Fruit fly (Drosophila melanogaster) whole organism, prepupa: ENCODE measurements around the gene ppk24.

ENCODE experiments used
- CG10631 ChIP-seq: fragments of 200-800 bp; sonication (Bioruptor generic); optimal IDR thresholded peaks from 2 replicates; lab custom pipeline; 2016; ENCODE audit warnings: missing biosample characterization, missing genetic modification characterization
- CG10669 ChIP-seq: fragments of 200-800 bp; sonication (Bioruptor generic); optimal IDR thresholded peaks from 3 replicates; lab custom pipeline; 2018; ENCODE audit warnings: missing biosample characterization, mild to moderate bottlenecking, missing genetic modification characterization, moderate library complexity
- CG11762 ChIP-seq: fragments of 200-800 bp; sonication (Bioruptor generic); optimal IDR thresholded peaks from 3 replicates; lab custom pipeline; 2016; ENCODE audit warnings: missing biosample characterization, missing genetic modification characterization; ENCODE audit not compliant: insufficient read depth
- CG11902 ChIP-seq: fragments of 200-800 bp; sonication (Bioruptor generic); optimal IDR thresholded peaks from 3 replicates; lab custom pipeline; 2016; ENCODE audit warnings: missing biosample characterization, missing genetic modification characterization
- CG15336 ChIP-seq: fragments of 200-800 bp; sonication (Bioruptor generic); IDR thresholded peaks from 2 replicates; pipeline ENCODE4 v1.3.6; 2022; ENCODE audit warnings: missing biosample characterization, missing genetic modification characterization
- CG1621 ChIP-seq: fragments of 200-800 bp; sonication (Bioruptor generic); optimal IDR thresholded peaks from 3 replicates; lab custom pipeline; 2018; ENCODE audit warnings: missing biosample characterization, mild to moderate bottlenecking, missing genetic modification characterization
- CG16779 ChIP-seq: fragments of 200-800 bp; sonication (Bioruptor generic); optimal IDR thresholded peaks from 3 replicates; lab custom pipeline; 2017; ENCODE audit warnings: missing biosample characterization, mild to moderate bottlenecking, missing genetic modification characterization
- CG3032 ChIP-seq: fragments of 200-800 bp; optimal IDR thresholded peaks from 2 replicates; lab custom pipeline; 2019; ENCODE audit warnings: missing biosample characterization, mild to moderate bottlenecking, missing genetic modification characterization, moderate library complexity
- CG32006 ChIP-seq: fragments of 200-800 bp; sonication (Bioruptor generic); optimal IDR thresholded peaks from 3 replicates; lab custom pipeline; 2017; ENCODE audit warnings: missing biosample characterization, mild to moderate bottlenecking, missing genetic modification characterization
- CG3919 ChIP-seq: fragments of 200-800 bp; sonication (Bioruptor generic); optimal IDR thresholded peaks from 3 replicates; lab custom pipeline; 2016; ENCODE audit warnings: missing biosample characterization, missing genetic modification characterization
- CG4318 ChIP-seq: fragments of 200-800 bp; sonication (Bioruptor generic); optimal IDR thresholded peaks from 3 replicates; lab custom pipeline; 2017; ENCODE audit warnings: missing biosample characterization, mild to moderate bottlenecking, missing genetic modification characterization
- CG6276 ChIP-seq: fragments of 200-800 bp; sonication (Bioruptor generic); optimal IDR thresholded peaks from 2 replicates; lab custom pipeline; 2017; ENCODE audit warnings: missing biosample characterization, mild to moderate bottlenecking, missing genetic modification characterization
- CG6792 ChIP-seq: fragments of 200-800 bp; sonication (Bioruptor generic); optimal IDR thresholded peaks from 3 replicates; lab custom pipeline; 2016; ENCODE audit warnings: missing biosample characterization, missing genetic modification characterization
- CG6808 ChIP-seq: fragments of 200-800 bp; sonication (Bioruptor generic); optimal IDR thresholded peaks from 3 replicates; lab custom pipeline; 2017; ENCODE audit warnings: missing biosample characterization, missing genetic modification characterization, mild to moderate bottlenecking, moderate library complexity, missing genetic modification reagents
- CG6854 ChIP-seq: fragments of 200-800 bp; sonication (Bioruptor generic); optimal IDR thresholded peaks from 2 replicates; lab custom pipeline; 2017; ENCODE audit warnings: missing biosample characterization, mild to moderate bottlenecking, missing genetic modification characterization
- CG7368 ChIP-seq: fragments of 200-800 bp; sonication (Bioruptor generic); optimal IDR thresholded peaks from 3 replicates; lab custom pipeline; 2016; ENCODE audit warnings: missing biosample characterization, missing genetic modification characterization
- CG8119 ChIP-seq: fragments of 200-800 bp; sonication (Bioruptor generic); IDR thresholded peaks from 3 replicates; pipeline ENCODE4 v1.3.6; 2022; ENCODE audit warnings: missing biosample characterization, missing genetic modification characterization
- CG8319 ChIP-seq: fragments of 200-800 bp; sonication (Bioruptor generic); optimal IDR thresholded peaks from 3 replicates; lab custom pipeline; 2016; ENCODE audit warnings: missing biosample characterization, missing genetic modification characterization
- CG9139 ChIP-seq: fragments of 200-800 bp; sonication (Bioruptor generic); optimal IDR thresholded peaks from 3 replicates; lab custom pipeline; 2017; ENCODE audit warnings: missing biosample characterization, mild to moderate bottlenecking, missing genetic modification characterization
- Eip75B ChIP-seq: fragments of 200-800 bp; sonication (Bioruptor generic); optimal IDR thresholded peaks from 3 replicates; lab custom pipeline; 2016; ENCODE audit warnings: missing biosample characterization, missing genetic modification characterization
- Eip78C ChIP-seq: fragments of 200-800 bp; sonication (Bioruptor generic); peaks from one replicate; lab custom pipeline; 2016; ENCODE audit warnings: missing biosample characterization, missing genetic modification characterization
- Eip93F ChIP-seq: fragments of 200-800 bp; sonication (Bioruptor generic); optimal IDR thresholded peaks from 2 replicates; lab custom pipeline; 2016; ENCODE audit warnings: missing biosample characterization, mild to moderate bottlenecking, missing genetic modification characterization
- Ets21C ChIP-seq: fragments of 200-800 bp; sonication (Bioruptor generic); optimal IDR thresholded peaks from 3 replicates; lab custom pipeline; 2016; ENCODE audit warnings: missing biosample characterization, missing genetic modification characterization
- Ets96B ChIP-seq: fragments of 200-800 bp; optimal IDR thresholded peaks from 2 replicates; lab custom pipeline; 2019; ENCODE audit warnings: missing biosample characterization, mild to moderate bottlenecking, missing genetic modification characterization, moderate library complexity
- Gug ChIP-seq: fragments of 200-800 bp; sonication (Bioruptor generic); IDR thresholded peaks from 2 replicates; pipeline ENCODE4 v1.3.6; 2022; ENCODE audit warnings: missing biosample characterization, missing genetic modification characterization
- Hr38 ChIP-seq: sonication (Bioruptor generic); optimal IDR thresholded peaks from 2 replicates; lab custom pipeline; 2016; ENCODE audit warnings: missing biosample characterization, missing genetic modification characterization
- Hr39 ChIP-seq: fragments of 200-800 bp; sonication (Bioruptor generic); optimal IDR thresholded peaks from 2 replicates; lab custom pipeline; 2016; ENCODE audit warnings: missing biosample characterization, missing genetic modification characterization
- Hr4 ChIP-seq: fragments of 200-800 bp; sonication (Bioruptor generic); optimal IDR thresholded peaks from 3 replicates; lab custom pipeline; 2016; ENCODE audit warnings: missing biosample characterization, missing genetic modification characterization
- Lpt ChIP-seq: fragments of 200-800 bp; sonication (Bioruptor generic); optimal IDR thresholded peaks from 3 replicates; lab custom pipeline; 2016; ENCODE audit warnings: missing biosample characterization, missing genetic modification characterization
- Met ChIP-seq: fragments of 200-800 bp; sonication (Bioruptor generic); optimal IDR thresholded peaks from 3 replicates; lab custom pipeline; 2016; ENCODE audit warnings: missing biosample characterization, missing genetic modification characterization
- OdsH ChIP-seq: fragments of 200-800 bp; sonication (Bioruptor generic); optimal IDR thresholded peaks from 3 replicates; lab custom pipeline; 2016; ENCODE audit warnings: missing biosample characterization, missing genetic modification characterization
- Smox ChIP-seq: fragments of 200-800 bp; sonication (Bioruptor generic); optimal IDR thresholded peaks from 3 replicates; lab custom pipeline; 2016; ENCODE audit warnings: missing biosample characterization, missing genetic modification characterization
- Sox102F ChIP-seq: fragments of 200-800 bp; sonication (Bioruptor generic); optimal IDR thresholded peaks from 2 replicates; lab custom pipeline; 2016; ENCODE audit warnings: missing biosample characterization, mild to moderate bottlenecking, missing genetic modification characterization
- Sox14 ChIP-seq: fragments of 200-800 bp; sonication (Bioruptor generic); optimal IDR thresholded peaks from 3 replicates; lab custom pipeline; 2016; ENCODE audit warnings: missing biosample characterization, missing genetic modification characterization
- Sox15 ChIP-seq: fragments of 200-800 bp; sonication (Bioruptor generic); optimal IDR thresholded peaks from 3 replicates; lab custom pipeline; 2016; ENCODE audit warnings: missing biosample characterization, missing genetic modification characterization
- achi ChIP-seq: fragments of 200-800 bp; sonication (Bioruptor generic); optimal IDR thresholded peaks from 3 replicates; lab custom pipeline; 2016; ENCODE audit warnings: missing biosample characterization, missing genetic modification characterization
- acj6 ChIP-seq: fragments of 200-800 bp; sonication (Bioruptor generic); optimal IDR thresholded peaks from 3 replicates; lab custom pipeline; 2016; ENCODE audit warnings: missing biosample characterization, missing genetic modification characterization
- cyc ChIP-seq: fragments of 200-800 bp; sonication (Bioruptor generic); optimal IDR thresholded peaks from 3 replicates; lab custom pipeline; 2016; ENCODE audit warnings: missing biosample characterization, missing genetic modification characterization
- dsx ChIP-seq: fragments of 200-800 bp; optimal IDR thresholded peaks from 3 replicates; lab custom pipeline; 2019; ENCODE audit warnings: missing biosample characterization, mild to moderate bottlenecking, missing genetic modification characterization, moderate library complexity; ENCODE audit not compliant: poor library complexity, severe bottlenecking
- eg ChIP-seq: fragments of 200-800 bp; sonication (Bioruptor generic); IDR thresholded peaks from 3 replicates; pipeline ENCODE4 v1.3.6; 2022; ENCODE audit warnings: missing biosample characterization, missing genetic modification characterization
- fd85E ChIP-seq: fragments of 200-800 bp; sonication (Bioruptor generic); optimal IDR thresholded peaks from 3 replicates; lab custom pipeline; 2016; ENCODE audit warnings: missing biosample characterization, missing genetic modification characterization
- fkh ChIP-seq: fragments of 200-800 bp; sonication (Bioruptor generic); optimal IDR thresholded peaks from 3 replicates; lab custom pipeline; 2017; ENCODE audit warnings: missing biosample characterization, mild to moderate bottlenecking, missing genetic modification characterization, moderate library complexity
- lz ChIP-seq: fragments of 200-800 bp; sonication (Bioruptor generic); optimal IDR thresholded peaks from 3 replicates; lab custom pipeline; 2016; ENCODE audit warnings: missing biosample characterization, missing genetic modification characterization
- net ChIP-seq: fragments of 200-800 bp; sonication (Bioruptor generic); optimal IDR thresholded peaks from 3 replicates; lab custom pipeline; 2016; ENCODE audit warnings: missing biosample characterization, missing genetic modification characterization
- pdm3 ChIP-seq: fragments of 200-800 bp; sonication (Bioruptor generic); optimal IDR thresholded peaks from 3 replicates; lab custom pipeline; 2016; ENCODE audit warnings: missing biosample characterization, missing genetic modification characterization
- salr ChIP-seq, 2 experiments: fragments of 200-800 bp; sonication (Bioruptor generic); optimal IDR thresholded peaks; 3 replicates each; lab custom pipeline; 2016 to 2018; ENCODE audit warnings: missing biosample characterization in 2 of 2, missing genetic modification characterization in 2 of 2, mild to moderate bottlenecking in 1 of 2
- spab ChIP-seq: fragments of 200-800 bp; sonication (Bioruptor generic); optimal IDR thresholded peaks from 2 replicates; lab custom pipeline; 2017; ENCODE audit warnings: missing biosample characterization, mild to moderate bottlenecking, missing genetic modification characterization, missing genetic modification reagents
- svp ChIP-seq: fragments of 200-800 bp; sonication (Bioruptor generic); peaks from one replicate; lab custom pipeline; 2016; ENCODE audit warnings: missing biosample characterization, missing genetic modification characterization
- topi ChIP-seq: fragments of 200-800 bp; sonication (Bioruptor generic); optimal IDR thresholded peaks from 3 replicates; lab custom pipeline; 2016; ENCODE audit warnings: missing biosample characterization, missing genetic modification characterization
- vri ChIP-seq: fragments of 200-800 bp; sonication (Bioruptor generic); optimal IDR thresholded peaks from 3 replicates; lab custom pipeline; 2016; ENCODE audit warnings: missing biosample characterization, mild to moderate bottlenecking, missing genetic modification characterization

ppk24 gene

DNA sequence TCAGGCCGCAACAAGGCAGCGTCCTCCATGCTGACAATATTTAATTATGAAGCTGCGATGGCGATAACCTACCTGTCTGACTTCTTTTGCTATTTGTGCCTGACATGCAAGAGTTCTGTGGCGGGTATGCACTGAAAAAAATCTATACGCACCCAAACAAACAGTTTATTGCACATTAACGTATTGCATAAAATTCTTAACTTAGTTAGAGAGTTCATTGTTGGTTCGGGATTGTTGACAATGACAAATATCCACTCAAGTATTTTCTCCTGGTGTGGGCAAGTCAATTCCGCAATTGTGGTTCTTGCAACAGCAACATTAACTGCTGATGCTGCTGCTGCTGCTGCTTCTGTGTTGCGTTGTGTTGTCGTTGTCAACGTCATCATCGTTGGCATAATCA is 46.8 kb downstream of the ppk24 start (continued):
- TF ChIP-seq acj6: peak; percentile 56
- no peak for TF ChIP-seq Ets21C (GFP tag; lab: Kevin White, UChicago)
- peak; percentile 42 for TF ChIP-seq CG6276
- peak; percentile 62 for TF ChIP-seq CG10669 (GFP tag; lab: Kevin White, UChicago)
- peak; percentile 65; the same call in 2 of the 3 replicates for TF ChIP-seq CG8119 (GFP tag; lab: Robert Waterston, UW)
- peak; percentile 77 for TF ChIP-seq CG32006 (GFP tag; lab: Kevin White, UChicago)
- TF ChIP-seq CG6808 (GFP tag; lab: Kevin White, UChicago): peak; percentile 61
- peak; percentile 13 for TF ChIP-seq Met (GFP tag; lab: Kevin White, UChicago)
- TF ChIP-seq CG16779 (tag; lab: Kevin White, UChicago): no peak
- TF ChIP-seq dsx (GFP tag; lab: Kevin White, UChicago): peak; percentile 22
- no peak for TF ChIP-seq Eip93F
- TF ChIP-seq CG8319 (GFP tag; lab: Kevin White, UChicago): no peak

DNA sequence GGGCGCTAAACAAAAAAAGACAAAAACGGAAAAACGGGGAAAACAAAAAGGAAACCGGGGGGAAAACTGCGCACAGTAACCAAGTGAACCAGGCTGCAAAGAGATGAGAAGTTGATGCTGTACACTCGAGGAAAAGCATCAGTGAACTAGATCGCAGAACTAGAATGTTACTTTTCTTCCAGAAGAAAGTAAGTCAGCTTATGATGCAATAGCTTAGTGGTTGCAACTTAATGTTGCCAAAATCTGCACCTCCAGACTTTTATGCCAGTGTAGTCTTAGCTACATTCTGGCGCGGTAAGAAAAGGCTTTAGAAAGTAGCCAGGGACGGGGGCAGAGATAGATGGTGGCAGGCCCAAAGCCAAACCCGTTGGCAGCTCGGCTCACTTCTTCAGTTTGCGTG is 48.9 kb downstream of the ppk24 start:
- TF ChIP-seq eg (GFP tag; lab: Robert Waterston, UW) (peak; percentile 70), CG4318 (GFP tag; lab: Kevin White, UChicago) (peak; percentile 45), svp (no peak), topi (GFP tag; lab: Kevin White, UChicago) (no peak), CG6808 (GFP tag; lab: Kevin White, UChicago) (no peak), Smox (GFP tag; lab: Kevin White, UChicago) (no peak), CG3919 (GFP tag; lab: Kevin White, UChicago) (peak; percentile 63), cyc (GFP tag; lab: Kevin White, UChicago) (no peak), CG8319 (GFP tag; lab: Kevin White, UChicago) (no peak), OdsH (GFP tag; lab: Kevin White, UChicago) (peak; percentile 44), Eip93F (no peak), fd85E (no peak), CG6854 (GFP tag; lab: Kevin White, UChicago) (no peak), Hr39 (GFP tag; lab: Kevin White, UChicago) (no peak), vri (GFP tag; lab: Kevin White, UChicago) (no peak), CG15336 (GFP tag; lab: Robert Waterston, UW) (peak; percentile 73), achi (GFP tag; lab: Kevin White, UChicago) (peak; percentile 30), spab (GFP tag; lab: Kevin White, UChicago) (no peak), CG6276 (peak; percentile 52), Sox15 (GFP tag; lab: Kevin White, UChicago) (no peak), Lpt (GFP tag; lab: Kevin White, UChicago) (peak; percentile 76), salr (GFP tag; optimal IDR thresholded peaks at IDR 0.05; lab: Kevin White, UChicago) (peak in 1 of 2 experiments; percentile 58), CG11902 (GFP tag; lab: Kevin White, UChicago) (no peak), Hr4 (GFP tag; lab: Kevin White, UChicago) (peak; percentile 53), CG7368 (no peak), fkh (no peak), Eip75B (GFP tag; lab: Kevin White, UChicago) (peak; percentile 37), CG3032 (tag; lab: Kevin White, UChicago) (no peak), Sox14 (GFP tag; lab: Kevin White, UChicago) (peak; percentile 47), pdm3 (GFP tag; lab: Kevin White, UChicago) (peak; percentile 27), Gug (GFP tag; lab: Robert Waterston, UW) (peak; percentile 62), CG1621 (tag; lab: Kevin White, UChicago) (no peak), CG8119 (GFP tag; lab: Robert Waterston, UW) (peak; percentile 56), lz (no peak), CG10631 (peak; percentile 44), Eip78C (GFP tag; lab: Kevin White, UChicago) (peak; percentile 67), CG6792 (GFP tag; lab: Kevin White, UChicago) (no peak), Ets96B (no peak), dsx (GFP tag; lab: Kevin White, UChicago) (no peak), CG11762 (GFP tag; lab: Kevin White, UChicago) (no peak), CG16779 (tag; lab: Kevin White, UChicago) (peak; percentile 16), CG9139 (GFP tag; lab: Kevin White, UChicago) (no peak), net (GFP tag; lab: Kevin White, UChicago) (peak; percentile 5), Sox102F (GFP tag; lab: Kevin White, UChicago) (no peak), Hr38 (GFP tag; lab: Kevin White, UChicago) (no peak)
